Worm (Caenorhabditis elegans) whole organism, L4 larva: ENCODE results near the gene clec-4.

Source experiments
- R02D3.7 ChIP-seq: fragments of 150-350 bp; sonication (generic microtip); optimal IDR thresholded peaks from 3 replicates; lab custom pipeline; 2014; ENCODE audit warnings: missing biosample characterization, missing genetic modification characterization
- aly-2 ChIP-seq: sonication (generic microtip); optimal IDR thresholded peaks from 2 replicates; lab custom pipeline; 2018; ENCODE audit warnings: missing biosample characterization, missing genetic modification characterization
- egl-27 ChIP-seq: sonication (generic microtip); optimal IDR thresholded peaks from 3 replicates; lab custom pipeline; 2017; ENCODE audit warnings: missing biosample characterization, missing genetic modification reagents, missing genetic modification characterization
- hlh-30 ChIP-seq: sonication (generic microtip); optimal IDR thresholded peaks from 2 replicates; lab custom pipeline; 2017; ENCODE audit warnings: antibody characterized with exemption, mild to moderate bottlenecking, missing genetic modification characterization, missing compliant biosample characterization; ENCODE audit not compliant: insufficient read depth
- nhr-10 ChIP-seq: fragments of 150-350 bp; optimal IDR thresholded peaks from 2 replicates; lab custom pipeline; 2014; ENCODE audit warnings: missing biosample characterization, missing genetic modification characterization
- nhr-11 ChIP-seq: fragments of 150-350 bp; optimal IDR thresholded peaks from 2 replicates; lab custom pipeline; 2014; ENCODE audit warnings: missing biosample characterization, missing genetic modification characterization
- php-3 ChIP-seq: fragments of 200-800 bp; sonication (Bioruptor generic); IDR thresholded peaks from 2 replicates; pipeline ENCODE4 v1.3.6; 2022; ENCODE audit warnings: missing genetic modification reagents, missing genetic modification characterization, missing compliant biosample characterization
- pqm-1 ChIP-seq: sonication (generic microtip); optimal IDR thresholded peaks from 2 replicates; lab custom pipeline; 2017; ENCODE audit warnings: missing biosample characterization, missing genetic modification characterization
- unc-39 ChIP-seq: sonication (generic microtip); optimal IDR thresholded peaks from 2 replicates; lab custom pipeline; 2017; ENCODE audit warnings: missing biosample characterization, missing genetic modification characterization
- unc-62 ChIP-seq, 3 experiments: fragments of 150-350 bp in 1 of 3; sonication (generic microtip); optimal IDR thresholded peaks in 2 of 3; peaks in 1 of 3; 1 replicate in 1 of 3; 2 replicates in 2 of 3; lab custom pipeline; 2014 to 2017; ENCODE audit warnings: missing biosample characterization in 3 of 3, missing genetic modification characterization in 3 of 3, missing genetic modification reagents in 3 of 3, missing genotype in 1 of 3
- zag-1 ChIP-seq: fragments of 150-350 bp; optimal IDR thresholded peaks from 2 replicates; lab custom pipeline; 2014; ENCODE audit warnings: missing biosample characterization, missing genetic modification characterization

ce11 chrII:12535297-12535803 lies 45.6 kb downstream of the clec-4 start, which contains the start of gene nimk-1:
- TF ChIP-seq nhr-11 (tag; lab: Kevin White, UChicago) (no peak), unc-39 (tag; lab: Kevin White, UChicago) (no peak), php-3 (no peak), egl-27 (tag; lab: Kevin White, UChicago) (no peak), zag-1 (tag; lab: Kevin White, UChicago) (no peak), R02D3.7 (tag; lab: Kevin White, UChicago) (no peak), hlh-30 (tag; lab: Kevin White, UChicago) (no peak), nhr-10 (tag; lab: Kevin White, UChicago) (no peak), unc-62 (GFP tag; optimal IDR thresholded peaks at IDR 0.05 in 1 of 2; lab: Kevin White, UChicago) (no peak), unc-62 (tag; optimal IDR thresholded peaks at IDR 0.05; lab: Kevin White, UChicago) (no peak), pqm-1 (tag; lab: Kevin White, UChicago) (no peak), aly-2 (no peak)
